Fruit fly (Drosophila melanogaster) whole organism, embryonic: ENCODE data around the gene CG10274.

Experiments used
- Adf1 ChIP-seq: fragments of 200-800 bp; sonication (Bioruptor generic); IDR thresholded peaks from 2 replicates; pipeline ENCODE4 v1.3.6; 2022; ENCODE audit warnings: missing biosample characterization, missing genetic modification characterization
- Antp ChIP-seq: fragments of 200-800 bp; sonication (Bioruptor generic); optimal IDR thresholded peaks from 3 replicates; lab custom pipeline; 2016; ENCODE audit warnings: missing biosample characterization, missing genetic modification characterization
- Atf6 ChIP-seq: fragments of 200-800 bp; sonication (Bioruptor generic); IDR thresholded peaks from 2 replicates; pipeline ENCODE4 v1.3.6; 2022; ENCODE audit warnings: missing biosample characterization, missing genetic modification characterization
- CG1024 ChIP-seq: fragments of 200-800 bp; sonication (Bioruptor generic); IDR thresholded peaks from 2 replicates; pipeline ENCODE4 v1.3.6; 2022; ENCODE audit warnings: missing biosample characterization, missing genetic modification characterization
- CG10979 ChIP-seq: fragments of 200-800 bp; sonication (Bioruptor generic); optimal IDR thresholded peaks from 2 replicates; lab custom pipeline; 2018; ENCODE audit warnings: missing biosample characterization, mild to moderate bottlenecking, missing genetic modification characterization, moderate library complexity
- CG11247 ChIP-seq: fragments of 200-800 bp; sonication (Bioruptor generic); IDR thresholded peaks from 2 replicates; pipeline ENCODE4 v1.3.6; 2022; ENCODE audit warnings: missing biosample characterization, missing genetic modification characterization
- CG12236 ChIP-seq: fragments of 200-800 bp; sonication (Bioruptor generic); optimal IDR thresholded peaks from 2 replicates; lab custom pipeline; 2016; ENCODE audit warnings: missing biosample characterization, missing genetic modification characterization
- CG12769 ChIP-seq: fragments of 200-800 bp; sonication (Bioruptor generic); optimal IDR thresholded peaks from 2 replicates; lab custom pipeline; 2019; ENCODE audit warnings: missing biosample characterization, mild to moderate bottlenecking, missing genetic modification characterization, moderate library complexity
- CG12942 ChIP-seq: fragments of 200-800 bp; sonication (Bioruptor generic); optimal IDR thresholded peaks from 3 replicates; lab custom pipeline; 2016; ENCODE audit warnings: missing biosample characterization, missing genetic modification characterization
- CG13296 ChIP-seq: fragments of 200-800 bp; sonication (Bioruptor generic); optimal IDR thresholded peaks from 3 replicates; lab custom pipeline; 2018; ENCODE audit warnings: missing biosample characterization, mild to moderate bottlenecking, missing genetic modification characterization
- CG13775 ChIP-seq: fragments of 200-800 bp; sonication (Bioruptor generic); optimal IDR thresholded peaks from 3 replicates; lab custom pipeline; 2017; ENCODE audit warnings: missing biosample characterization, mild to moderate bottlenecking, missing genetic modification characterization
- CG13894 ChIP-seq: fragments of 200-800 bp; sonication (Bioruptor generic); optimal IDR thresholded peaks from 3 replicates; lab custom pipeline; 2018; ENCODE audit warnings: missing biosample characterization, mild to moderate bottlenecking, missing genetic modification characterization, moderate library complexity
- CG15514 ChIP-seq: fragments of 200-800 bp; sonication (Bioruptor generic); optimal IDR thresholded peaks from 3 replicates; lab custom pipeline; 2017; ENCODE audit warnings: missing biosample characterization, missing genetic modification characterization, mild to moderate bottlenecking, moderate library complexity, missing genetic modification reagents
- CG1602 ChIP-seq: fragments of 200-800 bp; sonication (Bioruptor generic); optimal IDR thresholded peaks from 3 replicates; lab custom pipeline; 2016; ENCODE audit warnings: missing biosample characterization, missing genetic modification characterization
- CG17359 ChIP-seq: fragments of 200-800 bp; sonication (Bioruptor generic); optimal IDR thresholded peaks from 3 replicates; lab custom pipeline; 2018; ENCODE audit warnings: missing biosample characterization, mild to moderate bottlenecking, missing genetic modification characterization, moderate library complexity
- CG18619 ChIP-seq: fragments of 200-800 bp; sonication (Bioruptor generic); optimal IDR thresholded peaks from 3 replicates; lab custom pipeline; 2017; ENCODE audit warnings: missing biosample characterization, mild to moderate bottlenecking, missing genetic modification characterization
- CG18764 ChIP-seq: fragments of 200-800 bp; sonication (Bioruptor generic); optimal IDR thresholded peaks from 3 replicates; lab custom pipeline; 2016; ENCODE audit warnings: missing biosample characterization, missing genetic modification characterization
- CG32532 ChIP-seq: fragments of 200-800 bp; sonication (Bioruptor generic); IDR thresholded peaks from 2 replicates; pipeline ENCODE4 v1.3.6; 2022; ENCODE audit warnings: missing biosample characterization, missing genetic modification characterization
- CG33213 ChIP-seq: fragments of 200-800 bp; sonication (Bioruptor generic); optimal IDR thresholded peaks from 3 replicates; lab custom pipeline; 2016; ENCODE audit warnings: missing biosample characterization, missing genetic modification characterization
- CG6654 ChIP-seq: fragments of 200-800 bp; sonication (Bioruptor generic); optimal IDR thresholded peaks from 2 replicates; lab custom pipeline; 2017; ENCODE audit warnings: missing biosample characterization, mild to moderate bottlenecking, missing genetic modification characterization
- CG7745 ChIP-seq: fragments of 200-800 bp; sonication (Bioruptor generic); optimal IDR thresholded peaks from 2 replicates; lab custom pipeline; 2018; ENCODE audit warnings: missing biosample characterization, mild to moderate bottlenecking, missing genetic modification characterization, moderate library complexity
- CG9727 ChIP-seq: fragments of 200-800 bp; sonication (Bioruptor generic); optimal IDR thresholded peaks from 3 replicates; lab custom pipeline; 2017; ENCODE audit warnings: missing biosample characterization, mild to moderate bottlenecking, missing genetic modification characterization
- CG9817 ChIP-seq: fragments of 200-800 bp; sonication (Bioruptor generic); optimal IDR thresholded peaks from 2 replicates; lab custom pipeline; 2018; ENCODE audit warnings: missing biosample characterization, mild to moderate bottlenecking, missing genetic modification characterization, moderate library complexity
- CHES-1-like ChIP-seq: fragments of 200-800 bp; sonication (Bioruptor generic); optimal IDR thresholded peaks from 2 replicates; lab custom pipeline; 2016; ENCODE audit warnings: missing biosample characterization, missing genetic modification characterization
- CkIIα-i1 ChIP-seq: fragments of 200-800 bp; sonication (Bioruptor generic); IDR thresholded peaks from 2 replicates; pipeline ENCODE4 v1.3.6; 2022; ENCODE audit warnings: missing biosample characterization, missing genetic modification characterization
- Doc3 ChIP-seq: fragments of 200-800 bp; sonication (Bioruptor generic); IDR thresholded peaks from 3 replicates; pipeline ENCODE4 v1.3.6; 2022; ENCODE audit warnings: missing biosample characterization, missing genetic modification characterization; ENCODE audit not compliant: partially characterized antibody
- Ets65A ChIP-seq: fragments of 200-800 bp; sonication (Bioruptor generic); peaks from one replicate; lab custom pipeline; 2016; ENCODE audit warnings: missing biosample characterization, missing genetic modification characterization
- H2.0 ChIP-seq: fragments of 200-800 bp; sonication (Bioruptor generic); IDR thresholded peaks from 2 replicates; pipeline ENCODE4 v1.3.6; 2022; ENCODE audit warnings: missing biosample characterization, missing genetic modification characterization
- HLH4C ChIP-seq: fragments of 200-800 bp; sonication (Bioruptor generic); IDR thresholded peaks from 3 replicates; pipeline ENCODE4 v1.3.6; 2022; ENCODE audit warnings: missing biosample characterization, missing genetic modification characterization; ENCODE audit not compliant: partially characterized antibody
- Hr39 ChIP-seq: fragments of >200 bp; optimal IDR thresholded peaks from 2 replicates; lab custom pipeline; 2017
- Med ChIP-seq: fragments of 200-800 bp; sonication (Bioruptor generic); peaks from one replicate; lab custom pipeline; 2016; ENCODE audit warnings: missing biosample characterization, missing genetic modification characterization, mild to moderate bottlenecking, inconsistent platforms, moderate library complexity
- Oaz ChIP-seq: fragments of 200-800 bp; sonication (Bioruptor generic); IDR thresholded peaks from 2 replicates; pipeline ENCODE4 v1.3.6; 2022; ENCODE audit warnings: missing biosample characterization, missing genetic modification characterization
- Poxn ChIP-seq: fragments of 200-800 bp; sonication (Bioruptor generic); IDR thresholded peaks from 2 replicates; pipeline ENCODE4 v1.3.6; 2022; ENCODE audit warnings: missing biosample characterization, missing genetic modification characterization
- Sox102F ChIP-seq: fragments of 200-800 bp; sonication (Bioruptor generic); optimal IDR thresholded peaks from 2 replicates; lab custom pipeline; 2018; ENCODE audit warnings: missing biosample characterization, mild to moderate bottlenecking, missing genetic modification characterization, moderate library complexity
- Taf1 ChIP-seq: fragments of 200-800 bp; sonication (Bioruptor generic); IDR thresholded peaks from 2 replicates; pipeline ENCODE4 v1.3.6; 2022; ENCODE audit warnings: missing biosample characterization, missing genetic modification characterization
- Usf ChIP-seq: fragments of 200-800 bp; sonication (Bioruptor generic); optimal IDR thresholded peaks from 2 replicates; lab custom pipeline; 2017; ENCODE audit warnings: missing genotype, missing biosample characterization, missing genetic modification characterization
- abd-A ChIP-seq: fragments of 200-800 bp; sonication (Bioruptor generic); optimal IDR thresholded peaks from 3 replicates; lab custom pipeline; 2019; ENCODE audit warnings: missing biosample characterization, mild to moderate bottlenecking, missing genetic modification characterization, moderate library complexity
- ase ChIP-seq: fragments of 200-800 bp; sonication (Bioruptor generic); IDR thresholded peaks from 3 replicates; pipeline ENCODE4 v1.3.6; 2022; ENCODE audit warnings: missing biosample characterization, missing genetic modification characterization
- ash1 ChIP-seq: fragments of 200-800 bp; sonication (Bioruptor generic); optimal IDR thresholded peaks from 2 replicates; lab custom pipeline; 2018; ENCODE audit warnings: missing biosample characterization, mild to moderate bottlenecking, missing genetic modification characterization
- btn ChIP-seq: fragments of 200-800 bp; sonication (Bioruptor generic); optimal IDR thresholded peaks from 2 replicates; lab custom pipeline; 2016; ENCODE audit warnings: missing biosample characterization, missing genetic modification characterization
- chif ChIP-seq, 2 experiments: fragments of 200-800 bp; sonication (Bioruptor generic); optimal IDR thresholded peaks; 3 replicates each; lab custom pipeline; 2016; ENCODE audit warnings: missing biosample characterization in 2 of 2, missing genetic modification characterization in 2 of 2
- ems ChIP-seq: fragments of 200-800 bp; sonication (Bioruptor generic); optimal IDR thresholded peaks from 3 replicates; lab custom pipeline; 2016; ENCODE audit warnings: missing biosample characterization, missing genetic modification characterization
- en ChIP-seq: fragments of 200-800 bp; sonication (Bioruptor generic); optimal IDR thresholded peaks from 2 replicates; lab custom pipeline; 2016; ENCODE audit warnings: missing biosample characterization, missing genetic modification characterization
- her ChIP-seq: fragments of 200-800 bp; sonication (Bioruptor generic); optimal IDR thresholded peaks from 2 replicates; lab custom pipeline; 2016; ENCODE audit warnings: missing biosample characterization, missing genetic modification characterization
- kah ChIP-seq: fragments of 200-800 bp; sonication (Bioruptor generic); optimal IDR thresholded peaks from 2 replicates; lab custom pipeline; 2018; ENCODE audit warnings: missing biosample characterization, mild to moderate bottlenecking, missing genetic modification characterization
- nau ChIP-seq: fragments of 200-800 bp; sonication (Bioruptor generic); optimal IDR thresholded peaks from 3 replicates; lab custom pipeline; 2017; ENCODE audit warnings: missing biosample characterization, mild to moderate bottlenecking, missing genetic modification characterization, missing genetic modification reagents
- onecut ChIP-seq: fragments of 200-800 bp; sonication (Bioruptor generic); IDR thresholded peaks from 2 replicates; pipeline ENCODE4 v1.3.6; 2022; ENCODE audit warnings: missing biosample characterization, missing genetic modification characterization
- pros ChIP-seq: fragments of 200-800 bp; sonication (Bioruptor generic); optimal IDR thresholded peaks from 3 replicates; lab custom pipeline; 2019; ENCODE audit warnings: missing biosample characterization, mild to moderate bottlenecking, missing genetic modification characterization, moderate library complexity
- zfh1 ChIP-seq: fragments of 200-800 bp; sonication (Bioruptor generic); IDR thresholded peaks from 3 replicates; pipeline ENCODE4 v1.3.6; 2022; ENCODE audit warnings: missing biosample characterization, missing genetic modification characterization

CG10274 gene

DNA sequence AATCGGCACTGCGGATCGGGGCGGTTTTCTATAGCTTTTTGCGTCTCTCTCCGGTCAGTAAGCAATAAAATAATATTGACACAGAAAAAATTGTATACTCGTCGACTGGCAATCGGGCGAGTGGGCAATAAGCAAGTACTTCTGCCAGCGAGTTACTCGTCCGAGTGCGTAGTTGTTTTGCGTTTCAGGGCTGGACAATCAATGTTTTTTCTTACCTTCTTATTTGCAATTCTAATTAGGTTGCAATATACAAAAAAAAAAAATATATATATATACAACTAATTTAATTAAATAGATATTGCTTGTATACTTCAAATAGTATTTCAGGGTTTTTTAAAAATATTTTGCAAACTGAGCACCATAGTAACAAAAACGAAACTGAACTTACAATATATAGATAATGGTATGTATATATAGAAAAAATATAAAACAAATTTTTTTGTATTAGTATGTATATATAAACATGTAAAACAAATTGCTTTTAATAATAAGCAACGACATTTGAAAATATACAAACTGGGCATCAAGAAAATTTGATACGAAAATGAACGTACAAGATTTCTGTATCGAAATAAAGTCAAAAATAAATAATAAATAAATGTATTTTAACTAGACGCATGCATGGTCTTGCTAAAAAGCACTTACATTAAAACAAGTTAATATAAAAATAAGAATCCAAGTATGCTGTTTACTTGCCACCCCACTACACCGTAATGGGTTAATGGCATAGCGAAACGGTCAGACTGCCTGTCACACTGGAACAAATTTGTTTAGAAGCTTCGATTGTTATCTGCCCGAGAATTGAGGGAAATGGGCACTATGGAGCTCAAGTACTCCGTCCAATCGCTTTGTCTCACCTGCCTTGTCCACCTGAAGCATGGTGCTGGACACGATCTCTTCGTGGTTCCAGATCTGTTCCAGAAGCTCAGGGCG, 7.6 kb upstream of the CG10274 start, which contains the start of the genes D19A and CG7386 (continued):
- peak; percentile 94 for TF ChIP-seq Med (GFP tag; lab: Kevin White, UChicago)
- TF ChIP-seq CG15514 (GFP tag; lab: Kevin White, UChicago), result peak; percentile 76
- TF ChIP-seq CG13894 (tag; lab: Kevin White, UChicago), result peak; percentile 34
- peak; percentile 80 for TF ChIP-seq CG32532 (GFP tag; lab: Robert Waterston, UW)
- no peak for TF ChIP-seq en
- TF ChIP-seq onecut (GFP tag; lab: Robert Waterston, UW), result peak; percentile 57
- TF ChIP-seq abd-A (tag; lab: Kevin White, UChicago), result no peak
- TF ChIP-seq CG12942 (GFP tag; lab: Kevin White, UChicago), result no peak
- TF ChIP-seq CG33213 (GFP tag; lab: Kevin White, UChicago), result peak; percentile 38
- TF ChIP-seq CG1602 (GFP tag; lab: Kevin White, UChicago), result no peak
- no peak for TF ChIP-seq Poxn
- no peak for TF ChIP-seq CG7745 (tag; lab: Kevin White, UChicago)
- no peak for TF ChIP-seq nau (GFP tag; lab: Kevin White, UChicago)
- TF ChIP-seq Taf1 (GFP tag; lab: Robert Waterston, UW), result peak; percentile 57
- TF ChIP-seq CG12236, result no peak
- peak; percentile 58 for TF ChIP-seq Sox102F (GFP tag; lab: Kevin White, UChicago)
- peak; percentile 12 for TF ChIP-seq CG18619 (GFP tag; lab: Kevin White, UChicago)
- TF ChIP-seq CG9817 (tag; lab: Kevin White, UChicago), result peak; percentile 58
- no peak for TF ChIP-seq CkIIα-i1 (GFP tag; lab: Robert Waterston, UW)
- peak; percentile 89 for TF ChIP-seq Ets65A (GFP tag; lab: Kevin White, UChicago)
- TF ChIP-seq CHES-1-like, result peak; percentile 22
- TF ChIP-seq HLH4C (GFP tag; lab: Robert Waterston, UW), result peak; percentile 51; the same call in 2 of the 3 replicates
- TF ChIP-seq CG12769 (tag; lab: Kevin White, UChicago), result peak; percentile 15
- TF ChIP-seq CG18764 (GFP tag; lab: Kevin White, UChicago), result peak; percentile 4
- peak; percentile 40 for TF ChIP-seq CG11247 (GFP tag; lab: Robert Waterston, UW)
- TF ChIP-seq Usf (GFP tag; lab: Kevin White, UChicago), result no peak
- no peak for TF ChIP-seq btn (GFP tag; lab: Kevin White, UChicago)
- TF ChIP-seq CG10979, result peak; percentile 33
- TF ChIP-seq Adf1, result no peak
- TF ChIP-seq CG17359, result peak; percentile 44
- peak; percentile 49 for TF ChIP-seq her (GFP tag; lab: Kevin White, UChicago)
- peak; percentile 32 for TF ChIP-seq kah (GFP tag; lab: Kevin White, UChicago)
- TF ChIP-seq ash1 (GFP tag; lab: Kevin White, UChicago), result no peak
- peak; percentile 59 for TF ChIP-seq H2.0 (GFP tag; lab: Robert Waterston, UW)
- TF ChIP-seq pros (GFP tag; lab: Kevin White, UChicago), result no peak
- no peak for TF ChIP-seq CG6654 (GFP tag; lab: Kevin White, UChicago)
- peak; percentile 72 for TF ChIP-seq zfh1
- peak; percentile 36; the same call in 1 of the 2 replicates for TF ChIP-seq Atf6 (GFP tag; lab: Robert Waterston, UW)
- 0 out of 3 replicates have a peak, but pooled peaks have one; percentile 25 for TF ChIP-seq Doc3 (GFP tag; lab: Robert Waterston, UW)
- TF ChIP-seq CG13296 (GFP tag; lab: Kevin White, UChicago), result peak; percentile 57
- TF ChIP-seq chif (GFP tag; optimal IDR thresholded peaks at IDR 0.05; lab: Kevin White, UChicago), result peak in 1 of 2 experiments; percentile 40
- TF ChIP-seq Hr39 (lab: Kevin White, UChicago), result no peak
- TF ChIP-seq Antp (GFP tag; lab: Kevin White, UChicago), result peak; percentile 68
- TF ChIP-seq ems (GFP tag; lab: Kevin White, UChicago), result no peak
- TF ChIP-seq Oaz, result peak; percentile 48; the same call in 1 of the 2 replicates
- peak; percentile 67; the same call in 2 of the 3 replicates for TF ChIP-seq ase (GFP tag; lab: Robert Waterston, UW)
- TF ChIP-seq CG9727, result peak; percentile 29
- peak; percentile 17 for TF ChIP-seq CG13775 (GFP tag; lab: Kevin White, UChicago)
- peak; percentile 57 for TF ChIP-seq CG1024 (GFP tag; lab: Robert Waterston, UW)
